Worm (Caenorhabditis elegans) whole organism, L4 larva: ENCODE measurements around the gene hpr-9.

Experiments
- F10B5.3 ChIP-seq: sonication (generic microtip); optimal IDR thresholded peaks from 2 replicates; lab custom pipeline; 2016; ENCODE audit warnings: mild to moderate bottlenecking, missing genetic modification characterization, missing compliant biosample characterization
- R02D3.7 ChIP-seq: fragments of 150-350 bp; sonication (generic microtip); optimal IDR thresholded peaks from 3 replicates; lab custom pipeline; 2014; ENCODE audit warnings: missing biosample characterization, missing genetic modification characterization
- T20F7.1 ChIP-seq: fragments of 200-800 bp; sonication (Bioruptor generic); optimal IDR thresholded peaks from 2 replicates; lab custom pipeline; 2018; ENCODE audit warnings: mild to moderate bottlenecking, missing genetic modification characterization, missing compliant biosample characterization
- Y105C5A.15 ChIP-seq: fragments of 200-800 bp; sonication (Bioruptor generic); IDR thresholded peaks from 2 replicates; pipeline ENCODE4 v1.3.6; 2022; ENCODE audit warnings: missing genetic modification characterization, missing compliant biosample characterization
- aly-2 ChIP-seq: sonication (generic microtip); optimal IDR thresholded peaks from 2 replicates; lab custom pipeline; 2018; ENCODE audit warnings: missing biosample characterization, missing genetic modification characterization
- arid-1 ChIP-seq: fragments of 200-800 bp; sonication (Bioruptor generic); conservative IDR thresholded peaks from 2 replicates; pipeline ENCODE4 v1.3.6; 2022; ENCODE audit warnings: missing genetic modification reagents, missing genetic modification characterization, missing compliant biosample characterization
- attf-4 ChIP-seq: sonication (generic microtip); optimal IDR thresholded peaks from 3 replicates; lab custom pipeline; 2017; ENCODE audit warnings: missing biosample characterization, missing genetic modification characterization
- ceh-20 ChIP-seq: fragments of 200-800 bp; sonication (Bioruptor generic); IDR thresholded peaks from 2 replicates; pipeline ENCODE4 v1.3.6; 2022; ENCODE audit warnings: missing genetic modification reagents, missing genetic modification characterization, missing compliant biosample characterization
- ceh-82 ChIP-seq: sonication (generic microtip); optimal IDR thresholded peaks from 2 replicates; lab custom pipeline; 2017; ENCODE audit warnings: missing biosample characterization, missing genetic modification characterization
- cey-2 ChIP-seq: sonication (generic microtip); optimal IDR thresholded peaks from 3 replicates; lab custom pipeline; 2017; ENCODE audit warnings: missing genetic modification characterization, mild to moderate bottlenecking, missing compliant biosample characterization, antibody characterized with exemption, borderline replicate concordance; ENCODE audit not compliant: insufficient read depth
- daf-16 ChIP-seq, 3 experiments: sonication (generic microtip); optimal IDR thresholded peaks; 2 replicates each; lab custom pipeline; 2016 to 2017; ENCODE audit warnings: missing genetic modification characterization in 3 of 3, missing genetic modification reagents in 3 of 3, mild to moderate bottlenecking in 2 of 3, missing compliant biosample characterization in 2 of 3, missing biosample characterization in 1 of 3, moderate library complexity in 1 of 3
- daf-8 ChIP-seq: fragments of 200-800 bp; sonication (Bioruptor generic); IDR thresholded peaks from 2 replicates; pipeline ENCODE4 v1.3.6; 2022; ENCODE audit warnings: missing genetic modification characterization, missing compliant biosample characterization
- dmd-6 ChIP-seq: fragments of 200-800 bp; sonication (Bioruptor generic); IDR thresholded peaks from 2 replicates; pipeline ENCODE4 v1.3.6; 2022; ENCODE audit warnings: missing genetic modification reagents, missing genetic modification characterization, missing compliant biosample characterization
- dmd-8 ChIP-seq: fragments of 200-800 bp; sonication (Bioruptor generic); IDR thresholded peaks from 2 replicates; pipeline ENCODE4 v1.3.6; 2022; ENCODE audit warnings: missing genetic modification characterization, missing compliant biosample characterization
- dmd-9 ChIP-seq: fragments of 200-800 bp; sonication (Bioruptor generic); IDR thresholded peaks from 2 replicates; pipeline ENCODE4 v1.3.6; 2022; ENCODE audit warnings: missing genetic modification reagents, missing genetic modification characterization, missing compliant biosample characterization
- dpl-1 ChIP-seq: fragments of 150-350 bp; optimal IDR thresholded peaks from 2 replicates; lab custom pipeline; 2014; ENCODE audit warnings: missing biosample characterization, missing genetic modification reagents, missing genetic modification characterization
- egl-27 ChIP-seq: sonication (generic microtip); optimal IDR thresholded peaks from 3 replicates; lab custom pipeline; 2017; ENCODE audit warnings: missing biosample characterization, missing genetic modification reagents, missing genetic modification characterization
- egl-43 ChIP-seq: fragments of 200-800 bp; sonication (Bioruptor generic); IDR thresholded peaks from 2 replicates; pipeline ENCODE4 v1.3.6; 2022; ENCODE audit warnings: missing genetic modification reagents, missing genetic modification characterization, missing compliant biosample characterization
- lin-1 ChIP-seq: fragments of 200-800 bp; sonication (Bioruptor generic); IDR thresholded peaks from 2 replicates; pipeline ENCODE4 v1.3.6; 2022; ENCODE audit warnings: missing genetic modification reagents, missing genetic modification characterization, missing compliant biosample characterization
- lin-38 ChIP-seq: fragments of 200-800 bp; sonication (Bioruptor generic); IDR thresholded peaks from 2 replicates; pipeline ENCODE4 v1.3.6; 2022; ENCODE audit warnings: missing genetic modification reagents, missing genetic modification characterization, missing compliant biosample characterization
- lir-3 ChIP-seq: sonication (generic microtip); optimal IDR thresholded peaks from 2 replicates; lab custom pipeline; 2016; ENCODE audit warnings: mild to moderate bottlenecking, missing genetic modification characterization, missing compliant biosample characterization
- lsy-2 ChIP-seq, 2 experiments: fragments of 150-350 bp in 1 of 2; sonication (generic microtip) in 1 of 2; optimal IDR thresholded peaks; 2 replicates each; lab custom pipeline; 2014 to 2017; ENCODE audit warnings: missing biosample characterization in 2 of 2, missing genetic modification characterization in 2 of 2
- mep-1 ChIP-seq: fragments of 150-350 bp; sonication (generic microtip); optimal IDR thresholded peaks from 3 replicates; lab custom pipeline; 2014; ENCODE audit warnings: missing biosample characterization, missing genetic modification characterization
- mes-2 ChIP-seq: sonication (generic microtip); optimal IDR thresholded peaks from 2 replicates; lab custom pipeline; 2016; ENCODE audit warnings: missing genotype, mild to moderate bottlenecking, missing genetic modification characterization, missing compliant biosample characterization; ENCODE audit not compliant: poor library complexity, severe bottlenecking
- nhr-10 ChIP-seq: fragments of 150-350 bp; optimal IDR thresholded peaks from 2 replicates; lab custom pipeline; 2014; ENCODE audit warnings: missing biosample characterization, missing genetic modification characterization
- nhr-111 ChIP-seq: fragments of 200-800 bp; sonication (Bioruptor generic); optimal IDR thresholded peaks from 2 replicates; lab custom pipeline; 2018; ENCODE audit warnings: mild to moderate bottlenecking, missing genetic modification characterization, missing compliant biosample characterization
- nhr-237 ChIP-seq: sonication (generic microtip); optimal IDR thresholded peaks from 2 replicates; lab custom pipeline; 2017; ENCODE audit warnings: missing biosample characterization, missing genetic modification characterization
- nhr-28 ChIP-seq: fragments of 150-350 bp; optimal IDR thresholded peaks from 2 replicates; lab custom pipeline; 2014; ENCODE audit warnings: missing biosample characterization, missing genetic modification characterization
- nhr-76 ChIP-seq: fragments of 150-350 bp; optimal IDR thresholded peaks from 2 replicates; lab custom pipeline; 2014; ENCODE audit warnings: missing biosample characterization, missing genetic modification characterization
- nhr-77 ChIP-seq: fragments of 150-350 bp; optimal IDR thresholded peaks from 2 replicates; lab custom pipeline; 2014; ENCODE audit warnings: missing biosample characterization, missing genetic modification characterization
- snpc-1.2 ChIP-seq: fragments of 200-800 bp; sonication (Bioruptor generic); IDR thresholded peaks from 2 replicates; pipeline ENCODE4 v1.3.6; 2022; ENCODE audit warnings: missing genetic modification reagents, missing genetic modification characterization, missing compliant biosample characterization
- tag-97 ChIP-seq: fragments of 200-800 bp; sonication (Bioruptor generic); IDR thresholded peaks from 2 replicates; pipeline ENCODE4 v1.3.6; 2022; ENCODE audit warnings: missing genetic modification characterization, missing compliant biosample characterization
- unc-130 ChIP-seq: sonication (generic microtip); optimal IDR thresholded peaks from 2 replicates; lab custom pipeline; 2016; ENCODE audit warnings: missing genetic modification reagents, missing genetic modification characterization, missing compliant biosample characterization
- vab-7 ChIP-seq: fragments of 200-800 bp; sonication (Bioruptor generic); IDR thresholded peaks from 2 replicates; pipeline ENCODE4 v1.3.6; 2022; ENCODE audit warnings: missing genetic modification reagents, missing genetic modification characterization, missing compliant biosample characterization
- zfp-3 ChIP-seq: fragments of 200-800 bp; sonication (Bioruptor generic); conservative IDR thresholded peaks from 2 replicates; pipeline ENCODE4 v1.3.6; 2022; ENCODE audit warnings: missing genetic modification reagents, missing genetic modification characterization, missing compliant biosample characterization
- ztf-11 ChIP-seq: fragments of 150-350 bp; optimal IDR thresholded peaks from 2 replicates; lab custom pipeline; 2014; ENCODE audit warnings: missing biosample characterization, missing genetic modification characterization

Gene hpr-9

DNA sequence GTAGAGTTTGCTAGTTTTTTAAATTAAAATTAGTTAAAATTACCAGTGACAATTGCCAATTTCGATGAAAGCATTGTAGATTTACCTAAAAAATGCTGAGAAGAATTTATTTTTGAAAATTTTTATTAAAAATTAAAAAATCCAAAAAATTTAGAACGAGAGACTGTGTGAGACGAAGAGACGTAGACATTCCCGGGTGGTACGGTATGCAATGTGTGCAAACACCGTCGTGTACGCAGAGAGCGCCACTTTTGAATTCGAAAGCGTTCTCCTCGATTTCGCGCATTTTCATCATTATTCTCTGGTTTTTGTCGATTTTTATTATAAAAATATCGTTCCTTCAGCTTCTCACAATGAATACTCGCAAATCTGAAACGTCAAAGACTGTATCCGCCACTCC is 21.4 kb downstream of the hpr-9 start, which contains the start of the genes dhs-11 and orc-1 (continued):
- no peak for TF ChIP-seq F10B5.3 (tag; lab: Kevin White, UChicago)
- TF ChIP-seq ztf-11 (tag; lab: Kevin White, UChicago): no peak
- no peak for TF ChIP-seq egl-43 (GFP tag; lab: Robert Waterston, UW)
- TF ChIP-seq zfp-3: no peak
- TF ChIP-seq egl-27 (tag; lab: Kevin White, UChicago): no peak
- no peak for TF ChIP-seq lir-3 (tag; lab: Kevin White, UChicago)
- no peak for TF ChIP-seq dmd-8
- no peak for TF ChIP-seq dmd-9 (GFP tag; lab: Robert Waterston, UW)
- peak; percentile 32 for TF ChIP-seq unc-130 (GFP tag; lab: Kevin White, UChicago)
- TF ChIP-seq nhr-111 (GFP tag; lab: Kevin White, UChicago): no peak
- no peak for TF ChIP-seq R02D3.7
- peak; percentile 69 to 99 for TF ChIP-seq lsy-2 (tag; optimal IDR thresholded peaks at IDR 0.05; lab: Kevin White, UChicago)
- TF ChIP-seq nhr-10 (tag; lab: Kevin White, UChicago): no peak
- TF ChIP-seq dpl-1 (GFP tag; lab: Kevin White, UChicago): peak; percentile 89
- TF ChIP-seq mes-2 (tag; lab: Kevin White, UChicago): peak; percentile 68
- TF ChIP-seq cey-2: no peak
- peak; percentile 9 for TF ChIP-seq nhr-28 (tag; lab: Kevin White, UChicago)
- TF ChIP-seq Y105C5A.15 (GFP tag; lab: Robert Waterston, UW): no peak
- TF ChIP-seq ceh-20 (GFP tag; lab: Robert Waterston, UW): no peak
- TF ChIP-seq ceh-82 (tag; lab: Kevin White, UChicago): no peak
- no peak for TF ChIP-seq attf-4
- no peak for TF ChIP-seq lin-1 (GFP tag; lab: Robert Waterston, UW)
- peak; percentile 26 for TF ChIP-seq mep-1 (tag; lab: Kevin White, UChicago)

DNA sequence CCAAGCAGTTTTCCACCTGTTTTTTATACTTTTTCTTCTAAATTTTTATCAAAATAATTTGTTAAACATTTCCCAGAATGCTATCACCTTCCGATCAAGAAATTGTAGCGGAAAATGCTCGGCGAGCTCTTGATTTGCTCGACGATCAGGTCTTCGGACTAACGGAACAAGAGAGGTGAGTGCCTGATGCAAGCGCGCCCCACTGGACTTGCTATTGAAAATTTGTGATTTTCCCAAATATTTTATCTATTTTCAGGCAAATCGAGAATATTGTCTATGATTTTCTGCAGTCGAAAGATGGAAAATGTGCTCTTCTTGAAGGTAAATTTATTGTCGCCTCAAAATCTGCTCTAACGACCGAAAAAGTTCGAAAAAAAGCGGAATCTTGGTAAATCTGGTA is 24.7 kb downstream of the hpr-9 start, which contains the start of gene orc-4:
TSS of gene orc-4 (plus strand) at position 77 of the 400 bp plus-strand sequence.
- no peak for TF ChIP-seq T20F7.1 (GFP tag; lab: Kevin White, UChicago)
- no peak for TF ChIP-seq aly-2 (tag; lab: Kevin White, UChicago)
- TF ChIP-seq daf-16 (GFP tag; optimal IDR thresholded peaks at IDR 0.05; lab: Kevin White, UChicago): no peak
- peak; percentile 16 for TF ChIP-seq daf-16 (tag; optimal IDR thresholded peaks at IDR 0.05; lab: Kevin White, UChicago)
- peak; percentile 37 for TF ChIP-seq mes-2 (tag; lab: Kevin White, UChicago)
- peak; percentile 84 for TF ChIP-seq lin-38 (GFP tag; lab: Robert Waterston, UW)
- peak in 1 of 2 experiments; percentile 16 for TF ChIP-seq lsy-2 (tag; optimal IDR thresholded peaks at IDR 0.05; lab: Kevin White, UChicago)

DNA sequence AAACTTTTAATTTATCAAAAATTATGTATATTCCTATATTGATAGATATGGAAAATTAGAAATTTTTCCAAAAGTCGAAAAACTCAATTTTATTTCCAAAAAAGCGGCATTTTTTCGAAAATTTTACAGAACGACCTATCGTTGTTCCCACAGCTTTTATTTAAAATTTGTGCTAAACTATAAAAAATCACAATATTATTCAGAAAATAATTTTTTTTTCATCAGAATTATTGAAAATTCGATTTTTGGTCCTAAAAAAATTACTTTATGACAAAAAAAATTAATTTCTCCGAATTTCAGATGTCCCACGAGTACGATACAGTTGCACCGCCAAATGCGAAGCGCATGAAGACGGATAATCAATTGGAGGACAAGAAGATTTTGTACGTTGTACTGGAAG is 27.9 kb downstream of the hpr-9 start, which contains the start of gene emg-1:
TSS of gene emg-1 (plus strand) at position 301 of the 400 bp plus-strand sequence.
- TF ChIP-seq dmd-6 (GFP tag; lab: Robert Waterston, UW) (no peak), nhr-237 (tag; lab: Kevin White, UChicago) (no peak), egl-27 (tag; lab: Kevin White, UChicago) (no peak), ceh-20 (GFP tag; lab: Robert Waterston, UW) (no peak), F10B5.3 (tag; lab: Kevin White, UChicago) (no peak), snpc-1.2 (GFP tag; lab: Robert Waterston, UW) (no peak), arid-1 (GFP tag; lab: Robert Waterston, UW) (no peak), vab-7 (GFP tag; lab: Robert Waterston, UW) (no peak), T20F7.1 (GFP tag; lab: Kevin White, UChicago) (no peak), daf-8 (GFP tag; lab: Robert Waterston, UW) (no peak), ceh-82 (tag; lab: Kevin White, UChicago) (no peak), nhr-76 (tag; lab: Kevin White, UChicago) (no peak), nhr-77 (tag; lab: Kevin White, UChicago) (no peak), nhr-111 (GFP tag; lab: Kevin White, UChicago) (no peak), tag-97 (no peak)
